Worm (Caenorhabditis elegans) whole organism, midembryonic: ENCODE measurements around the gene kcnl-4.

ENCODE experiments used
- T22C8.4 ChIP-seq: fragments of 200-800 bp; sonication (Bioruptor generic); IDR thresholded peaks from 2 replicates; pipeline ENCODE4 v1.3.6; 2022; ENCODE audit warnings: missing genetic modification characterization, missing compliant biosample characterization
- cog-1 ChIP-seq: sonication (generic microtip); optimal IDR thresholded peaks from 2 replicates; lab custom pipeline; 2016; ENCODE audit warnings: missing genetic modification characterization, missing compliant biosample characterization
- flt-1 ChIP-seq: fragments of 200-800 bp; sonication (Bioruptor generic); IDR thresholded peaks from 2 replicates; pipeline ENCODE4 v1.3.6; 2022; ENCODE audit warnings: missing genetic modification characterization, missing compliant biosample characterization
- med-1 ChIP-seq: sonication (generic microtip); optimal IDR thresholded peaks from 2 replicates; lab custom pipeline; 2017; ENCODE audit warnings: missing genetic modification characterization, mild to moderate bottlenecking, missing compliant biosample characterization, antibody characterized with exemption, missing genetic modification reagents; ENCODE audit not compliant: insufficient read depth
- tab-1 ChIP-seq: fragments of 200-800 bp; sonication (Bioruptor generic); IDR thresholded peaks from 2 replicates; pipeline ENCODE4 v1.3.6; 2022; ENCODE audit warnings: missing genetic modification characterization, missing compliant biosample characterization
- ztf-23 ChIP-seq: fragments of 200-800 bp; sonication (Bioruptor generic); IDR thresholded peaks from 2 replicates; pipeline ENCODE4 v1.3.6; 2022; ENCODE audit warnings: missing genetic modification reagents, missing genetic modification characterization, missing compliant biosample characterization

- TF ChIP-seq T22C8.4 (no peak), tab-1 (no peak), med-1 (no peak), flt-1 (GFP tag; lab: Robert Waterston, UW) (no peak), cog-1 (no peak), ztf-23 (GFP tag; lab: Robert Waterston, UW) (no peak)
Measured at ce11 chrV:14481401-14481800, 49.5 kb upstream of the kcnl-4 start, which contains the start of gene R02D5.7.
